Worm (Caenorhabditis elegans) whole organism, midembryonic: Measurements from ENCODE around the gene gly-3.
A peak's percentile ranks its signal among the peaks of the same experiment; 100 is the strongest.
"Not testable (repeated sequence)": the region's sequence is repeated elsewhere in the genome, so short reads cannot be mapped to it uniquely, and the experiment has no call there.

Source experiments
- T22C8.4 ChIP-seq: fragments of 200-800 bp; sonication (Bioruptor generic); IDR thresholded peaks from 2 replicates; pipeline ENCODE4 v1.3.6; 2022; ENCODE audit warnings: missing genetic modification characterization, missing compliant biosample characterization
- cog-1 ChIP-seq: sonication (generic microtip); optimal IDR thresholded peaks from 2 replicates; lab custom pipeline; 2016; ENCODE audit warnings: missing genetic modification characterization, missing compliant biosample characterization
- flt-1 ChIP-seq: fragments of 200-800 bp; sonication (Bioruptor generic); IDR thresholded peaks from 2 replicates; pipeline ENCODE4 v1.3.6; 2022; ENCODE audit warnings: missing genetic modification characterization, missing compliant biosample characterization
- klf-2 ChIP-seq: fragments of 200-800 bp; sonication (Bioruptor generic); conservative IDR thresholded peaks from 2 replicates; pipeline ENCODE4 v1.3.6; 2022; ENCODE audit warnings: missing genetic modification reagents, missing genetic modification characterization, missing compliant biosample characterization
- med-1 ChIP-seq: sonication (generic microtip); optimal IDR thresholded peaks from 2 replicates; lab custom pipeline; 2017; ENCODE audit warnings: missing genetic modification characterization, mild to moderate bottlenecking, missing compliant biosample characterization, antibody characterized with exemption, missing genetic modification reagents; ENCODE audit not compliant: insufficient read depth
- ref-1 ChIP-seq: fragments of 200-800 bp; sonication (Bioruptor generic); conservative IDR thresholded peaks from 2 replicates; pipeline ENCODE4 v1.3.6; 2022; ENCODE audit warnings: missing genetic modification reagents, missing genetic modification characterization, missing compliant biosample characterization
- tab-1 ChIP-seq: fragments of 200-800 bp; sonication (Bioruptor generic); IDR thresholded peaks from 2 replicates; pipeline ENCODE4 v1.3.6; 2022; ENCODE audit warnings: missing genetic modification characterization, missing compliant biosample characterization
- ztf-23 ChIP-seq: fragments of 200-800 bp; sonication (Bioruptor generic); IDR thresholded peaks from 2 replicates; pipeline ENCODE4 v1.3.6; 2022; ENCODE audit warnings: missing genetic modification reagents, missing genetic modification characterization, missing compliant biosample characterization
- ztf-29 ChIP-seq: fragments of 200-800 bp; sonication (Bioruptor generic); IDR thresholded peaks from 2 replicates; pipeline ENCODE4 v1.3.6; 2022; ENCODE audit warnings: missing genetic modification reagents, missing genetic modification characterization, missing compliant biosample characterization

gly-3 gene

DNA sequence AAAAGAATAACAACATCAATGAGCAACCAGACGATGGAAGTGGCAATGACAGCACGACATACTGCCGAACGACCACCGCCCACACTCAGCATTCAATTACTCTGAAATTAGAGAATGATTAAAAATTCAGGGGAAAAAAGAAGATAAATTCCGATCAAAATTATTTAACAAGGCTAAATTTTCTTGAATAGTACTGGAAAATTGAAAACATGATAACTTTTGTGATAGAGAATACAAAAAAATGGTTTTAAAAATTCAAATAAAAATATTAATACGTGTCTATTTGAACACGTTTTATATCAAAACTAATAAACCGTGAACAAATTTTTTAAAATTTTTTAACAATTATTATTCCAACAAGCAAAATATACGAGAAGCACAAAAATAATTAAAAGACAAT lies at the start of gene gly-3:
TSS of gene gly-3 (minus strand) at position 101 of the 400 bp plus-strand sequence.
- TF ChIP-seq ref-1 (GFP tag; lab: Robert Waterston, UW), result no peak

DNA sequence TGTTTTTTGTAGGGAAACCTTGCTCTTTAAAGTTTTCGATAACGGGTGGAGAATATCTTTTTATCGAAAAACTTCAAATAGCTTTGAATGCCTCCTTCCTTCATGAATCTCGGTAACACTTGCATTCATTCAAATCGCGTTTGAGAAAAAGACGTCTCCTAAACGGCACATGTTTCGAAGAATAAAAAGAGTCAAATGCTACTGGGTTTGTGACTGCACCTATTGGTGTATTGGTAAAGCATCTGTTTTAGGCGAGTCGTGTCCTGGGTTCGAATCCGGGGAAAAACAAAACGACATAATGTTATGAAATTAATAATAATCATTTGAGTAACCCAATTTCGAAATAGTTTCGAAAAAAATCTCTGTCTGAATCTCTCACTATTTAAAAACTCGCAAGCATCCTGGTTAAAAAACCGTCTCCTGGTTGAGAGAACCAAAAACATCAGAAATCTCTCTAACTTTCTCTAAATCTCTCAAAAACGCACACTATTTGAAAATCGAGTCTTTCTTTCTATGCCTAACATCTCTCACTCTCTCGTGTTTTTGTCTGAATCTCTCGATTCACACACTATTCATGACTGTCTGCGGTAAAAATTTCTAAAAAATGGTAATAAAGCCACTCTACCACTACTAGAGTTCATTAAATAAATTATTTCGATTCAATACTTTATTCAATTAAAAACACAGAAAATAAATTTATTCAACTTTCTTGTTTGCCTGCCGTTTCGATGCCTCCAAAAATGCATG lies 48.6 kb upstream of the gly-3 start:
- TF ChIP-seq flt-1, result 0 out of 2 replicates have a peak, but pooled peaks have one; percentile 53

DNA sequence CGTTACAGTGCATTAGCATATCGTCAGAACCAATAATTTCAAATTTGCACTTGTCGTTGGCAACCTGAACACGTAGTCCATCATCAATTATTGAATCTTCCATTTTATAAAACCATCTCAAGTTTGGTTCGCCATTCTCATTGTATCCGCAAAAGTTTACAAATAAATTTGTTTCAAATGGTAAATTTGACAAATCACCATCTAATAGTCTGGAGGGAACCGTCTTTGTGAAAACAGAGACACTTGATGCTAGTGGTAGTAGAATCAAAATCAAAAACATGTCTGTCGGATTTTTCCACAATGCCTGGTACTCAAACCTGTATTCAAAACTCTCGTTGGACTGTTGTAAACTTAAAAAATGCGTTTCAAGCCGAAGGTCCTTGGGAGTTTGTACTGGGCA lies 46.7 kb upstream of the gly-3 start, which contains the start of gene F54H12.2:
TSS of gene F54H12.2 (plus strand) at position 301 of the 400 bp plus-strand sequence.
- not testable (repeated sequence) for TF ChIP-seq T22C8.4 (GFP tag; lab: Robert Waterston, UW); tab-1 (GFP tag; lab: Robert Waterston, UW); med-1

DNA sequence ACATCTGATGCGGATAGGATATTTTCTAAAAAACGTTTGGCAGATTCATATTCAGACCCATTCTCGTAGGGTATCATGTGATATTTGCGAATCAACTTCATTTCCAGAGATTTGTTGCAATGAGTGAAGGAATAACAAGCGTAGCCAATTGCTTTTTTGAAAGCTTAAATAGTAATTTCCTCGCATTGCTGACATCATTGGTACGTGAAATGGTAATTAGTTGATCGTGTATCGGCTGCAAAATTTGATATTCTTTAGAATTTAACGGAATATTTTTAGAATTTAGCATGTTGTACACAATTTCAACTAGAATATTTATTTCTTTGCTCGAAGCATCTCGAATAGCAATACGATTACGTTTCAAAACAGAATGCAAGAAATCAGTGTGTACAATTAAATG lies 45.1 kb upstream of the gly-3 start, which contains the start of gene F54H12.4:
TSS of gene F54H12.4 (minus strand) at position 101 of the 400 bp plus-strand sequence.
- not testable (repeated sequence) for TF ChIP-seq tab-1 (GFP tag; lab: Robert Waterston, UW); klf-2 (GFP tag; lab: Robert Waterston, UW); flt-1

DNA sequence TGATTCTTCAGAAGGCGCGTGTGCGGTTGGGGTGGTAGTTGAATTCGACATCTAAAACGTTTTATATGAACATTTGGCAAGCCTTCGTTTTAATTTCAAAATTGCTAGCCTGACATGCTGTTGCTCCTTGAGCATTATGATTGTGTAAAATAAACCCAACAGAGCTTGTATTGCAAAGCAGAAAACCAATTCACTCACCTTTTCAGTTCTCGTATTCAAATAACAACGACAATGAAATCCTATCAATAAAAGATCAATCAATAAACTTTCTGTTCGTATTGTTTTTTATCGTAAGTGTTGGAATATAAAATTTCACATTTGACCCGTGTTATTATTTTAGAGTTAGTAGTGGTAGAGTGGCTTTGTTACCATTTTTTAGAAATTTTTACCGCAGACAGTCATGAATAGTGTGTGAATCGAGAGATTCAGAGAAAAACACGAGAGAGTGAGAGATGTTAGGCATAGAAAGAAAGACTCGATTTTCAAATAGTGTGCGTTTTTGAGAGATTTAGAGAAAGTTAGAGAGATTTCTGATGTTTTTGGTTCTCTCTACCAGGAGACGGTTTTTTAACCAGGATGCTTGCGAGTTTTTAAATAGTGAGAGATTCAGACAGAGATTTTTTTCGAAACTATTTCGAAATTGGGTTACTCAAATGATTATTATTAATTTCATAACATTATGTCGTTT lies 41.5 kb upstream of the gly-3 start, which contains the start of gene F54H12.10:
TSS of gene F54H12.10 (minus strand) at position 51 of the 688 bp plus-strand sequence.
- not testable (repeated sequence) for TF ChIP-seq ztf-29 (GFP tag; lab: Robert Waterston, UW); cog-1; ztf-23 (GFP tag; lab: Robert Waterston, UW)

DNA sequence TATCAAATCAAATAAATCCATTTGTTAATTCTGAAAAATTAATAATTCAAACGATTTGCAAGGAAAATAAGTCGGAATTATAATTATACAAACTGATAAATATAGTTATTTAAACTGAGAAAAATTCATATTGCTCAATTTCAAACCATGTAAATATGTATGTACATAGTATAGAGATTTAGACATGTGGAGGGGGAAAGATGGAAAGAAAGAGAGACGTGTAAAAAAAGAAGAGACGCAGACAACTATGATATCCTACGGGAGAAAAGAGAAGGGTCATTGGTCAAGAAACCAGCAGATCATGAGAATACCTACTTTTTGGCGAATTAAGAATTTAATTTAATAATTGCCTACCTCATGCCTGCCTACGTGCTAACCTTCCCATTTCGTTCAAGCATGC lies 40.5 kb upstream of the gly-3 start, which contains the start of gene C29E4.11:
TSS of gene C29E4.11 (minus strand) at position 30 of the 400 bp plus-strand sequence.
- TF ChIP-seq klf-2 (GFP tag; lab: Robert Waterston, UW) (no peak), cog-1 (peak; percentile 24)

DNA sequence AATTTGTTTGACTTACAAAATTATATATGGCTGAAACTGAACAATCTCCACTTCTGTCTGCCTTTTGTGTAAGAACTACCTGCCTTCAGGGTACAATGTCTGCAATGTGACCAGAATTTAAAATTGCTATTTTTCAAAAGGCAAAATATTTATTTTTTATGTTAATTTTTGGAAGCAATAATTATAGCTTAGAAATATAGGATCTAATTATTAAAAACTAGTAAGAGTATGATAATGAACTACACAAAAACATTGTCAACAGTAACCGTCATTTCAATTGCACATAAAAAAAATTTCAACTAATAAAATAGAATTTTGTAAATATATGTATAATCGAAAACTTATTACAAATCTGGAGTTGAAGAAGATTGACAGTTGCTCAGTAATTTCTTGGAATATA lies 39.4 kb upstream of the gly-3 start, which contains the start of gene C29E4.9:
TSS of gene C29E4.9 (minus strand) at position 101 of the 400 bp plus-strand sequence.
- no peak for TF ChIP-seq cog-1
- no peak for TF ChIP-seq T22C8.4 (GFP tag; lab: Robert Waterston, UW)
- no peak for TF ChIP-seq ztf-29 (GFP tag; lab: Robert Waterston, UW)
- TF ChIP-seq ref-1 (GFP tag; lab: Robert Waterston, UW), result no peak
- TF ChIP-seq med-1, result no peak
- no peak for TF ChIP-seq klf-2 (GFP tag; lab: Robert Waterston, UW)
- no peak for TF ChIP-seq tab-1 (GFP tag; lab: Robert Waterston, UW)

DNA sequence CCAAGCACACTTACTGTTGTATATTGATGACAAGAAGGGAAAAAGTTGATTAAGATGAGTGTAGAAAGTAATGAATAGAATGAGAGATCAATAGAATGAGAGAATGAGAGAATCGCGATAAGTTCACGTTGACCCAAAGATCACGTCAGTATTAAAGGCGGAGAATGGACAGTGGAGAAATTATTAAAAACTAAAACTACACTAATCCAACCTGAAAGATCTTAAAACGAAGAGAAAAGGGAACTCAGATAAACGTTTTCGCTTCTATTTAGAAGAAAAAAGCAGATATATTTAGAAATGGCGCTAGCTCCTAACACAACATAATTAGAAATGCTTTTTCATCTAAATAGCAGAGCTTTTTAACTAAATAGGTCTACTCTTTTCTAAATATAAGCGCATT lies 35.6 kb upstream of the gly-3 start, which contains the start of gene let-754:
TSS of gene let-754 (minus strand) at position 101 of the 400 bp plus-strand sequence.
- no peak for TF ChIP-seq klf-2 (GFP tag; lab: Robert Waterston, UW)
- no peak for TF ChIP-seq ref-1 (GFP tag; lab: Robert Waterston, UW)
- TF ChIP-seq ztf-29 (GFP tag; lab: Robert Waterston, UW), result no peak
- TF ChIP-seq cog-1, result no peak
- TF ChIP-seq ztf-23 (GFP tag; lab: Robert Waterston, UW), result no peak
- TF ChIP-seq tab-1 (GFP tag; lab: Robert Waterston, UW), result no peak
- no peak for TF ChIP-seq T22C8.4 (GFP tag; lab: Robert Waterston, UW)

DNA sequence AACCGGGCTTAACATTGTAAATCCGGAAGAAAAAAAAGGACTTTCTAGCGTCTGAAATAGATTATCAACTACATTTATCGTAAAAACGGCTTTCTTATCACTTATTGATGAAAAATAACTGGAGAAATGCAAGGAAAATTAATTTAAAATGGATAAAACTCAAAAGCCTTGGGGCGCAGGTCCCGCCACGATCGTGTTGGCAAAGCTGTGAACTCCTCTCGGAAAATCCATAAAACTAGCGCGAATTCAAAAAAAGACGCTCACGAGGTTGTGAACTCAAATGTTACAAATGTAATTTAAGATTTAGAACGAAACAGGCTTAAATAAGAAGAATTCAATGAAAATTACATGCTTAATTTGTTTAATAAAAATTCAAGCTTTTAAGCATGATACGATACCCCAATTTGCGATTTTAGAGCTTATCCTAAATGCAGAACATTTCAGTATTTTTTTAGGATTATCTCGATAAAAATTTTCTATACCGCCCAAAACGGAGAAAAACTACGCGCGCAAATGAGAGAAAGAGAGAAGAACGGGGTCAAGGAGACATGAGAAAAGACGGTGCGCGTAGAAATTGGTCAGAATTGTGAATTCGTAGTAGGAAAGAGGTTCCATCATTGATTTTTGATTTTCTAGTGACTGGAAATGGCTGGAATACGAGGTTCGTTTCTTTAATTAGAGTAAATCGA lies 34.7 kb upstream of the gly-3 start, which contains the start of gene C29E4.15:
TSS of gene C29E4.15 (plus strand) at position 547 of the 689 bp plus-strand sequence.
- TF ChIP-seq ztf-29 (GFP tag; lab: Robert Waterston, UW), result no peak
- TF ChIP-seq tab-1 (GFP tag; lab: Robert Waterston, UW), result no peak
- no peak for TF ChIP-seq med-1
- no peak for TF ChIP-seq klf-2 (GFP tag; lab: Robert Waterston, UW)
- no peak for TF ChIP-seq flt-1
- TF ChIP-seq ztf-23 (GFP tag; lab: Robert Waterston, UW), result no peak

DNA sequence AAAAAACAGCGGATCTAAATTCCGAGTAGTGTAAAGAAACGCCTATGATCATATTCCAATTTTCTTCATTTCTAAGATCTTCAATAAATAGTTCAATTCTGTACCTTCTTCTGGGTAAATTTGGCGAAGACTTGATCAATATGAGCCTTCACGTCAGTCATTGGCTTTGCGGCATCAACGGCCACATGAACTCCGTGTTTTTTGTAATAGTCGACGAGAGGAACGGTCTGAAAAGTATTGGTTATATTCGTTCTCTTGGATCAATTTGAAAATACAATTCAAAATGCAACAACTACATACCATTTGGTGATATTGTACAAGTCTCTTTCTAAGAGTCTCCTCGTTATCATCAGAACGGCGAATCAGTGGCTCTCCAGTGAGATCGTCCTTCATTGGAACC lies 32.9 kb upstream of the gly-3 start:
- TF ChIP-seq klf-2 (GFP tag; lab: Robert Waterston, UW) (no peak), cog-1 (no peak), T22C8.4 (GFP tag; lab: Robert Waterston, UW) (no peak), tab-1 (GFP tag; lab: Robert Waterston, UW) (no peak)

DNA sequence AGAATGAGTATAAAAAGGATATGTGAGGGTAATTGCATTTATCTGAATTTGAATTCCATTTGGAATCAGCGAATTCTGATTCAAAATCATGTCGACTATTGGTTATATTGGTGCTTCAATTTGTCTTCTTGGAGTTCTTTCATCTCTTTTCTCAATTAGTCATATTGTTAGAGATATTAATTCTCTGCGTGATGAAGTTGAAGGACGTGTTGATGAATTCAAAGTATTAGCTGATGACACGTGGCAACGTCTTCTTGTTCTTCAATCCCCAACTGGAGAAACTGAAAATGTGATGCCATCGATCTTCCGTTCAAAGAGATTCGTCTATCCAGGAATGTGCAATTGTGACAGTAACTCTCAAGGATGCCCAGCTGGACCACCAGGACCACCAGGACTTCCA lies 31.2 kb upstream of the gly-3 start, which contains the start of gene col-90:
TSS of gene col-90 (plus strand) at position 37 of the 400 bp plus-strand sequence.
- TF ChIP-seq cog-1 (no peak), flt-1 (no peak), ref-1 (GFP tag; lab: Robert Waterston, UW) (no peak), ztf-23 (GFP tag; lab: Robert Waterston, UW) (no peak), klf-2 (GFP tag; lab: Robert Waterston, UW) (no peak), ztf-29 (GFP tag; lab: Robert Waterston, UW) (no peak)
